Fruit fly (Drosophila melanogaster) whole organism, embryonic: ENCODE data around the gene sphe.

ENCODE experiments used
- Pdp1 ChIP-seq, 2 experiments: fragments of 200-800 bp; sonication (Bioruptor generic); optimal IDR thresholded peaks; 3 replicates each; lab custom pipeline; 2016; ENCODE audit warnings: missing biosample characterization in 2 of 2, missing genetic modification characterization in 2 of 2, mild to moderate bottlenecking in 1 of 2, moderate library complexity in 1 of 2
- Sin3A ChIP-seq: fragments of >200 bp; optimal IDR thresholded peaks from 2 replicates; lab custom pipeline; 2018
- gcm ChIP-seq: fragments of 200-800 bp; sonication (Bioruptor generic); optimal IDR thresholded peaks from 2 replicates; lab custom pipeline; 2019; ENCODE audit warnings: missing biosample characterization, mild to moderate bottlenecking, missing genetic modification characterization, moderate library complexity
- tgo ChIP-seq: fragments of 200-800 bp; sonication (Bioruptor generic); IDR thresholded peaks from 3 replicates; pipeline ENCODE4 v1.3.6; 2022; ENCODE audit warnings: missing biosample characterization, missing genetic modification characterization

dm6 chrX:16672904-16673303 lies 28.9 kb downstream of the sphe start:
- TF ChIP-seq Sin3A (lab: Kevin White, UChicago) (no peak), Pdp1 (GFP tag; optimal IDR thresholded peaks at IDR 0.05; lab: Kevin White, UChicago) (no peak), gcm (GFP tag; lab: Kevin White, UChicago) (no peak), tgo (GFP tag; lab: Robert Waterston, UW) (no peak)
